Fruit fly (Drosophila melanogaster): ENCODE results near the gene CG42654.

Gene CG42654

dm6 chr3L:19979592-19979991 lies 25.3 kb upstream of the CG42654 start, which contains the start of gene CG14182 (continued):
- TF ChIP-seq caup (GFP tag; optimal IDR thresholded peaks at IDR 0.05; ENCODE audit: severe bottlenecking) (no peak), Deaf1 (tag; optimal IDR thresholded peaks at IDR 0.05) (no peak), twi (tag; optimal IDR thresholded peaks at IDR 0.05) (no peak), CG9215 (GFP tag; IDR thresholded peaks at IDR 0.05) (no peak), vfl (GFP tag; optimal IDR thresholded peaks at IDR 0.05) (no peak), tup (GFP tag; optimal IDR thresholded peaks at IDR 0.05) (no peak), CG7556 (GFP tag; optimal IDR thresholded peaks at IDR 0.05) (no peak), ase (GFP tag; IDR thresholded peaks at IDR 0.05) (no peak), sd (tag; optimal IDR thresholded peaks at IDR 0.05) (no peak), rib (GFP tag; IDR thresholded peaks at IDR 0.05) (no peak), Asciz (GFP tag; optimal IDR thresholded peaks at IDR 0.05) (no peak), CG13287 (GFP tag; IDR thresholded peaks at IDR 0.05; ENCODE audit: partially characterized antibody) (peak; percentile 47; the same call in 1 of the 2 replicates), CG3847 (GFP tag; IDR thresholded peaks at IDR 0.05) (no peak), grn (GFP tag; optimal IDR thresholded peaks at IDR 0.05) (no peak), CG4424 (GFP tag; optimal IDR thresholded peaks at IDR 0.05) (no peak), Six4 (GFP tag; optimal IDR thresholded peaks at IDR 0.05) (no peak), salm (tag; optimal IDR thresholded peaks at IDR 0.05) (no peak), CG11456 (GFP tag; IDR thresholded peaks at IDR 0.05) (no peak), pho (GFP tag; optimal IDR thresholded peaks at IDR 0.05) (no peak), CG13123 (GFP tag; optimal IDR thresholded peaks at IDR 0.05) (no peak), CG31224 (GFP tag; IDR thresholded peaks at IDR 0.05) (no peak), CG11247 (GFP tag; IDR thresholded peaks at IDR 0.05) (no peak), z (GFP tag; IDR thresholded peaks at IDR 0.05) (no peak), kay (GFP tag; optimal IDR thresholded peaks at IDR 0.05) (no peak), CG43689 (GFP tag; IDR thresholded peaks at IDR 0.05) (no peak), inv (GFP tag; IDR thresholded peaks at IDR 0.05; ENCODE audit: partially characterized antibody) (no peak), YL-1 (GFP tag; optimal IDR thresholded peaks at IDR 0.05) (peak; percentile 6), mld (GFP tag; IDR thresholded peaks at IDR 0.05; ENCODE audit: partially characterized antibody) (no peak), CG18619 (GFP tag; optimal IDR thresholded peaks at IDR 0.05) (no peak), vnd (GFP tag; IDR thresholded peaks at IDR 0.05; ENCODE audit: partially characterized antibody) (no peak), E2f2 (GFP tag; IDR thresholded peaks at IDR 0.05) (peak; percentile 93), gfzf (GFP tag; optimal IDR thresholded peaks at IDR 0.05) (peak; percentile 79), en (GFP tag; optimal IDR thresholded peaks at IDR 0.05) (no peak), tap (tag; optimal IDR thresholded peaks at IDR 0.05) (no peak), Gsc (GFP tag; IDR thresholded peaks at IDR 0.05) (no peak), CG8478 (optimal IDR thresholded peaks at IDR 0.05) (no peak), Aef1 (GFP tag; IDR thresholded peaks at IDR 0.05) (no peak), CG1832 (GFP tag; optimal IDR thresholded peaks at IDR 0.05) (no peak), ems (GFP tag; optimal IDR thresholded peaks at IDR 0.05) (no peak), Doc3 (GFP tag; IDR thresholded peaks at IDR 0.05; ENCODE audit: partially characterized antibody) (peak; percentile 31; the same call in 1 of the 3 replicates), CG12104 (GFP tag; optimal IDR thresholded peaks at IDR 0.05) (no peak), CG10565 (GFP tag; optimal IDR thresholded peaks at IDR 0.05) (no peak), CG5245 (GFP tag; optimal IDR thresholded peaks at IDR 0.05) (no peak), CG8765 (GFP tag; IDR thresholded peaks at IDR 0.05) (no peak), Hr78 (GFP tag; optimal IDR thresholded peaks at IDR 0.05) (no peak), CG17912 (GFP tag; optimal IDR thresholded peaks at IDR 0.05) (no peak), CG9437 (GFP tag; optimal IDR thresholded peaks at IDR 0.05) (no peak), CG12155 (GFP tag; optimal IDR thresholded peaks at IDR 0.05) (no peak), tio (GFP tag; optimal IDR thresholded peaks at IDR 0.05) (no peak), gcm (GFP tag; optimal IDR thresholded peaks at IDR 0.05) (no peak), HLH4C (GFP tag; IDR thresholded peaks at IDR 0.05; ENCODE audit: partially characterized antibody) (no peak), CG17385 (GFP tag; optimal IDR thresholded peaks at IDR 0.05) (no peak)

Data from whole organism, embryonic.